Fruit fly (Drosophila melanogaster): ENCODE measurements around the gene CG6693.

dm6 chr3R:11243057-11243740 is 21.8 kb upstream of the CG6693 start:
- TF ChIP-seq CG15710 (tag; optimal IDR thresholded peaks at IDR 0.05) (no peak), EcR (GFP tag; optimal IDR thresholded peaks at IDR 0.05) (peak; percentile 17), Pif1B (GFP tag; optimal IDR thresholded peaks at IDR 0.05) (no peak), CG32121 (GFP tag; IDR thresholded peaks at IDR 0.05) (no peak), Snoo (tag; optimal IDR thresholded peaks at IDR 0.05) (no peak), Ets98B (GFP tag; IDR thresholded peaks at IDR 0.05) (no peak), CG9948 (tag; optimal IDR thresholded peaks at IDR 0.05) (no peak), CG8159 (tag; optimal IDR thresholded peaks at IDR 0.05) (no peak), CG8301 (tag; optimal IDR thresholded peaks at IDR 0.05) (no peak), D1 (tag; optimal IDR thresholded peaks at IDR 0.05) (no peak), gl (tag; optimal IDR thresholded peaks at IDR 0.05) (no peak), CG14655 (GFP tag; optimal IDR thresholded peaks at IDR 0.05) (no peak)

Data from whole organism, pupa.